Fruit fly (Drosophila melanogaster) S2 (cell line): ENCODE results near the gene Schip1.

Experiments
- CG8478 ChIP-seq: fragments of >200 bp; optimal IDR thresholded peaks from 2 replicates; lab custom pipeline; 2018
- CTCF ChIP-seq, 2 experiments: fragments of >200 bp; optimal IDR thresholded peaks; 2 replicates each; lab custom pipeline; 2018

DNA sequence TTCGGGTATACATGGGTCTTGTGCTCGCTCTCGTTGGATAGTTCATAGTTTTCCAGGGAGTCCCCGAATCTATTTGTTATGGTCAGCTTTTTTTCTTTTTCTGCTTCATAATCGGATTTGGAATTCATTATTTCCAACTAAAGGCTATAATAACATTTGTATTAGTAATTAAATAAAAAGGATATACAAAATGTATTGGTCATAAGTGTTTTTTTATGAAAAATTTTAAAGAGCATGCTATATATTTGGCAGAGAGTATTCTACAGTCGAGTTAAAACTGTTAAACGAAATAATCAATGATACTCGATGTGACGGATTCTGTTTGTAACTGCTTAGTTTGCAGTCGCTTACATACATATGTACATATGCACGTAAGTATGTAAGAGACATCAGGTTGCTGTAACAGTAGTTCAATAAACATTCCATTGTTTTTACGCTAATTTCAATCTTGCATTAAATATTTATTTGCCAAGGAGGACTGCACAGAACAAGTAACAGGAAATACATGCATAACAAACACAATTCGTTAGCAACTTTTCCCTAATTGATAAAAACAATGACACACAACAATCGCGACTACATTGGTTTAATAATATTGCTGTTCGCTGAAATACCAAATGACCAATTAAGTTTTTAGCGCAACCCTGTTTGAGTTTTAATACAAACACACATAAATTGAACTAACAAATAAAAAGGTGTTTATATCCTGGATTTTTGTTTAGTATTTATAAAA lies 31.7 kb downstream of the Schip1 start:
- no peak for TF ChIP-seq CTCF (optimal IDR thresholded peaks at IDR 0.05; lab: Kevin White, UChicago)
- no peak for TF ChIP-seq CG8478
